Worm (Caenorhabditis elegans): ENCODE results near the gene glb-14.

ce11 chrV:15551642-15552041 is 6.8 kb upstream of the glb-14 start:
- no peak for TF ChIP-seq daf-12 (tag; optimal IDR thresholded peaks at IDR 0.05)
- no peak for TF ChIP-seq R02D3.7 (tag; optimal IDR thresholded peaks at IDR 0.05)
- no peak for TF ChIP-seq unc-39 (tag; optimal IDR thresholded peaks at IDR 0.05)
- TF ChIP-seq lin-39 (tag; optimal IDR thresholded peaks at IDR 0.05): peak; percentile 25
- TF ChIP-seq nhr-11 (tag; optimal IDR thresholded peaks at IDR 0.05): no peak
- no peak for TF ChIP-seq elt-1 (tag; optimal IDR thresholded peaks at IDR 0.05)
- TF ChIP-seq ceh-28 (tag; optimal IDR thresholded peaks at IDR 0.05): no peak
- TF ChIP-seq pqm-1 (tag; optimal IDR thresholded peaks at IDR 0.05): peak; percentile 10
- TF ChIP-seq jun-1 (tag; optimal IDR thresholded peaks at IDR 0.05): no peak
- no peak for TF ChIP-seq fos-1 (tag; optimal IDR thresholded peaks at IDR 0.05)
- TF ChIP-seq pha-4 (tag; optimal IDR thresholded peaks at IDR 0.05): peak; percentile 44

Data from whole organism, L3 larva.